Worm (Caenorhabditis elegans) whole organism, L3 larva: ENCODE data around the gene Y73B6BL.289.

Source experiments
- aly-2 ChIP-seq: fragments of 150-350 bp; optimal IDR thresholded peaks from 2 replicates; lab custom pipeline; 2014; ENCODE audit warnings: missing biosample characterization, missing genetic modification characterization
- daf-12 ChIP-seq: fragments of 150-350 bp; optimal IDR thresholded peaks from 2 replicates; lab custom pipeline; 2014; ENCODE audit warnings: missing biosample characterization, missing genetic modification reagents, missing genetic modification characterization
- egl-27 ChIP-seq: sonication (generic microtip); optimal IDR thresholded peaks from 4 replicates; lab custom pipeline; 2017; ENCODE audit warnings: missing biosample characterization, missing genetic modification reagents, missing genetic modification characterization
- hmg-11 ChIP-seq: sonication (generic microtip); optimal IDR thresholded peaks from 2 replicates; lab custom pipeline; 2016; ENCODE audit warnings: missing genetic modification characterization, missing compliant biosample characterization
- jun-1 ChIP-seq: fragments of 150-350 bp; optimal IDR thresholded peaks from 2 replicates; lab custom pipeline; 2014; ENCODE audit warnings: missing biosample characterization, missing genetic modification reagents, missing genetic modification characterization
- nhr-23 ChIP-seq: fragments of 150-350 bp; optimal IDR thresholded peaks from 2 replicates; lab custom pipeline; 2014; ENCODE audit warnings: missing biosample characterization, missing genetic modification reagents, missing genetic modification characterization
- nhr-237 ChIP-seq: fragments of 150-350 bp; optimal IDR thresholded peaks from 2 replicates; lab custom pipeline; 2014; ENCODE audit warnings: missing biosample characterization, missing genetic modification characterization
- nhr-25 ChIP-seq: sonication (generic microtip); optimal IDR thresholded peaks from 2 replicates; lab custom pipeline; 2017; ENCODE audit warnings: missing biosample characterization, missing genetic modification characterization
- nhr-28 ChIP-seq: fragments of 150-350 bp; optimal IDR thresholded peaks from 2 replicates; lab custom pipeline; 2014; ENCODE audit warnings: missing biosample characterization, missing genetic modification characterization
- nhr-67 ChIP-seq: fragments of 150-350 bp; optimal IDR thresholded peaks from 2 replicates; lab custom pipeline; 2014; ENCODE audit warnings: missing biosample characterization, missing genetic modification characterization
- nhr-76 ChIP-seq: fragments of 150-350 bp; sonication (generic microtip); optimal IDR thresholded peaks from 5 replicates; lab custom pipeline; 2014; ENCODE audit warnings: missing biosample characterization, missing genetic modification characterization
- nhr-77 ChIP-seq: fragments of 150-350 bp; optimal IDR thresholded peaks from 2 replicates; lab custom pipeline; 2014; ENCODE audit warnings: missing biosample characterization, missing genetic modification characterization
- snpc-4 ChIP-seq: fragments of 150-350 bp; optimal IDR thresholded peaks from 2 replicates; lab custom pipeline; 2014; ENCODE audit warnings: missing biosample characterization, missing genetic modification characterization
- zag-1 ChIP-seq: fragments of 150-350 bp; optimal IDR thresholded peaks from 2 replicates; lab custom pipeline; 2014; ENCODE audit warnings: missing biosample characterization, missing genetic modification characterization

DNA sequence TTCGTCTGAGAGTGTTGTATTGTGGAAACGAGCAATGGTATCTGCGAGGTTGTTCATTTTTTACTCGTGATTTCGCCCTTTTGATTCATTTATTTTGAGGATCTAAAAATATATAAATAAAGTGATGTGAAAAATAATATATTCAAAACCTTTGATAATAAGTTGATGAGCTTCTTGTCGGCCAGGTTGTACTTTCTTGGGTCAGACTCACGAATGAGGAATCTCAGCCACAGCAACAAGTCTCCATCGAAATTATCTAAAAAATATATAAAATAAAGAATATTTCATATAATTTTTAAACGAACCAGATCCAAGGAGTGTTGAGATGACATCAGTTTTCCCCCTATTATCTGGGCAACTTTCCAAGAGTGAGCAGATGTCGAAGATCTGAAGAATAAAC lies 4.9 kb upstream of the Y73B6BL.289 start, which contains the start of gene Y73B6BL.288:
- TF ChIP-seq jun-1 (no peak), nhr-67 (no peak), snpc-4 (tag; lab: Kevin White, UChicago) (no peak), zag-1 (tag; lab: Kevin White, UChicago) (no peak), nhr-28 (tag; lab: Kevin White, UChicago) (no peak), aly-2 (tag; lab: Kevin White, UChicago) (no peak), nhr-76 (tag; lab: Kevin White, UChicago) (no peak), nhr-25 (tag; lab: Kevin White, UChicago) (no peak), nhr-77 (tag; lab: Kevin White, UChicago) (no peak), egl-27 (no peak), daf-12 (tag; lab: Kevin White, UChicago) (no peak), nhr-237 (no peak), hmg-11 (tag; lab: Kevin White, UChicago) (no peak), nhr-23 (tag; lab: Kevin White, UChicago) (no peak)
